Worm (Caenorhabditis elegans) whole organism, early embryonic: Measurements from ENCODE around the gene C45B2.8.

Experiments
- aly-1 ChIP-seq: sonication (generic microtip); optimal IDR thresholded peaks from 2 replicates; lab custom pipeline; 2016; ENCODE audit warnings: missing genetic modification characterization, missing compliant biosample characterization
- ama-1 ChIP-seq: fragments of 150-350 bp; optimal IDR thresholded peaks from 2 replicates; lab custom pipeline; 2014
- ceh-13 ChIP-seq: fragments of 200-800 bp; sonication (Bioruptor generic); optimal IDR thresholded peaks from 2 replicates; lab custom pipeline; 2018; ENCODE audit warnings: mild to moderate bottlenecking, missing genetic modification characterization, missing compliant biosample characterization
- hmbx-1 ChIP-seq: sonication (generic microtip); optimal IDR thresholded peaks from 2 replicates; lab custom pipeline; 2016; ENCODE audit warnings: mild to moderate bottlenecking, missing genetic modification characterization, missing compliant biosample characterization
- hnd-1 ChIP-seq: sonication (generic microtip); optimal IDR thresholded peaks from 2 replicates; lab custom pipeline; 2016; ENCODE audit warnings: missing genetic modification characterization, missing compliant biosample characterization

DNA sequence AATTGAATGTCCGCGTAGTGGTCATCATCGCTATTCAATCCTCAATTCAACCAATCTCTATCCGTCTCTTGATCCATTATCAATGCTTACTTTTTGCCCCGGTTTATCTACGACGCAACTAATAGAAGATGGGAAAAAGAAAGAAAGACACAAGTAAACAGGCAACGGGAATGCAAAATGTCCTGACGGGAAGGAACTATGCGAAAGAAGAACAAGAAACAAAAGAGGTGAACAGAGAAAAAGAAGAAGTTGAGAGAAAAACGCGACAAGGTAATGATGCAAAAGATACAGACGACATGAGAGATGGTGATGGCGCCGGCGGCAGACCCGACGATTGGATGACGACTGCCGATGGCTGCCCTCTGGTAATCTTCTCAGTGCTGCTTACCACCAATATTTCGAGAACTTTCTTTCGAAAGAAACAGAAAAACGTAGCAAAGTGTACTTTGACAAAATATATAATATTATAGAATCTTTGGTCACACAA lies 45.7 kb upstream of the C45B2.8 start:
- TF ChIP-seq ama-1 (lab: Kevin White, UChicago) (no peak), hnd-1 (no peak), aly-1 (tag; lab: Kevin White, UChicago) (no peak), ceh-13 (no peak), hmbx-1 (no peak)
